Fruit fly (Drosophila melanogaster): ENCODE results near the gene CG7627.

- TF ChIP-seq CG12768 (GFP tag; optimal IDR thresholded peaks at IDR 0.05), result no peak
- no peak for TF ChIP-seq Hr96 (GFP tag; optimal IDR thresholded peaks at IDR 0.05)
- TF ChIP-seq cic (GFP tag; optimal IDR thresholded peaks at IDR 0.05), result peak; percentile 79
- TF ChIP-seq Mnt (GFP tag; optimal IDR thresholded peaks at IDR 0.05), result no peak
- TF ChIP-seq Clk (GFP tag; optimal IDR thresholded peaks at IDR 0.05), result no peak
- TF ChIP-seq kay (GFP tag; ENCODE audit: borderline replicate concordance), result no peak
- TF ChIP-seq tj (GFP tag; optimal IDR thresholded peaks at IDR 0.05), result no peak
- peak; percentile 26 for TF ChIP-seq bab1 (GFP tag; optimal IDR thresholded peaks at IDR 0.05)
- no peak for TF ChIP-seq cnc (optimal IDR thresholded peaks at IDR 0.05)
- TF ChIP-seq CG33017 (tag; optimal IDR thresholded peaks at IDR 0.05), result no peak
These were observed 37.8 kb upstream of the CG7627 start, which contains the start of gene CG31898 for dm6 chr2L:8399863-8400598.
